Worm (Caenorhabditis elegans): ENCODE data around the gene pnc-2.

The pnc-2 gene

ce11 chrIV:14863772-14864171 is 45.7 kb downstream of the pnc-2 start:
- TF ChIP-seq med-1 (GFP tag; optimal IDR thresholded peaks at IDR 0.05; ENCODE audit: insufficient read depth) = no peak
- no peak for TF ChIP-seq ztf-29 (GFP tag; IDR thresholded peaks at IDR 0.05)
- TF ChIP-seq cog-1 (tag; optimal IDR thresholded peaks at IDR 0.05) = no peak
- no peak for TF ChIP-seq klf-2 (GFP tag; conservative IDR thresholded peaks at IDR 0.05)
- no peak for TF ChIP-seq flt-1 (GFP tag; IDR thresholded peaks at IDR 0.05)
- TF ChIP-seq ztf-23 (GFP tag; IDR thresholded peaks at IDR 0.05) = no peak
- TF ChIP-seq ref-1 (GFP tag; conservative IDR thresholded peaks at IDR 0.05) = no peak
- TF ChIP-seq tab-1 (GFP tag; IDR thresholded peaks at IDR 0.05) = no peak

- no peak for TF ChIP-seq ztf-29 (GFP tag; IDR thresholded peaks at IDR 0.05)
- no peak for TF ChIP-seq ztf-23 (GFP tag; IDR thresholded peaks at IDR 0.05)
- no peak for TF ChIP-seq klf-2 (GFP tag; conservative IDR thresholded peaks at IDR 0.05)
- TF ChIP-seq cog-1 (tag; optimal IDR thresholded peaks at IDR 0.05) = no peak
- TF ChIP-seq T22C8.4 (GFP tag; IDR thresholded peaks at IDR 0.05) = no peak
- no peak for TF ChIP-seq tab-1 (GFP tag; IDR thresholded peaks at IDR 0.05)
- TF ChIP-seq med-1 (GFP tag; optimal IDR thresholded peaks at IDR 0.05; ENCODE audit: insufficient read depth) = no peak
- TF ChIP-seq flt-1 (GFP tag; IDR thresholded peaks at IDR 0.05) = no peak
- TF ChIP-seq ref-1 (GFP tag; conservative IDR thresholded peaks at IDR 0.05) = no peak
Measured at ce11 chrIV:14862147-14862546, 47.3 kb downstream of the pnc-2 start, which contains the start of gene Y57G11C.38. Y57G11C.38 (plus strand) TSS chrIV:14862447.

ce11 chrIV:14861691-14862090 is 47.8 kb downstream of the pnc-2 start, which contains the start of gene Y57G11C.23:
Y57G11C.23 (minus strand) TSS chrIV:14861791.
- TF ChIP-seq med-1 (GFP tag; optimal IDR thresholded peaks at IDR 0.05; ENCODE audit: insufficient read depth) (no peak), klf-2 (GFP tag; conservative IDR thresholded peaks at IDR 0.05) (no peak), T22C8.4 (GFP tag; IDR thresholded peaks at IDR 0.05) (no peak), flt-1 (GFP tag; IDR thresholded peaks at IDR 0.05) (no peak), ref-1 (GFP tag; conservative IDR thresholded peaks at IDR 0.05) (no peak), tab-1 (GFP tag; IDR thresholded peaks at IDR 0.05) (no peak), ztf-23 (GFP tag; IDR thresholded peaks at IDR 0.05) (no peak), ztf-29 (GFP tag; IDR thresholded peaks at IDR 0.05) (no peak), cog-1 (tag; optimal IDR thresholded peaks at IDR 0.05) (no peak)

All from whole organism, midembryonic.